Worm (Caenorhabditis elegans) whole organism, mixed stage, embryonic: ENCODE measurements around the gene C40H1.3.

Experiments used
- bed-3 ChIP-seq: fragments of 200-800 bp; sonication (Bioruptor generic); optimal IDR thresholded peaks from 3 replicates; lab custom pipeline; 2018; ENCODE audit warnings: mild to moderate bottlenecking, missing genetic modification characterization, moderate library complexity, missing compliant biosample characterization
- blmp-1 ChIP-seq: fragments of 150-350 bp; optimal IDR thresholded peaks from 2 replicates; lab custom pipeline; 2014; ENCODE audit warnings: missing biosample characterization, missing genetic modification characterization
- ceh-39 ChIP-seq: fragments of 150-350 bp; optimal IDR thresholded peaks from 2 replicates; lab custom pipeline; 2014; ENCODE audit warnings: missing biosample characterization, missing genetic modification characterization
- ceh-43 ChIP-seq: fragments of 200-800 bp; sonication (Bioruptor generic); optimal IDR thresholded peaks from 2 replicates; lab custom pipeline; 2018; ENCODE audit warnings: mild to moderate bottlenecking, missing genetic modification characterization, moderate library complexity, missing compliant biosample characterization
- ceh-83 ChIP-seq: fragments of 200-800 bp; sonication (Bioruptor generic); optimal IDR thresholded peaks from 2 replicates; lab custom pipeline; 2018; ENCODE audit warnings: mild to moderate bottlenecking, missing genetic modification characterization, missing compliant biosample characterization
- ces-1 ChIP-seq: fragments of 150-350 bp; optimal IDR thresholded peaks from 2 replicates; lab custom pipeline; 2014; ENCODE audit warnings: missing biosample characterization, missing genetic modification reagents, missing genetic modification characterization
- cnd-1 ChIP-seq: fragments of 200-800 bp; sonication (Bioruptor generic); optimal IDR thresholded peaks from 2 replicates; lab custom pipeline; 2018; ENCODE audit warnings: mild to moderate bottlenecking, missing genetic modification characterization, missing compliant biosample characterization
- elt-1 ChIP-seq: sonication (generic microtip); optimal IDR thresholded peaks from 2 replicates; lab custom pipeline; 2017; ENCODE audit warnings: missing genetic modification characterization, mild to moderate bottlenecking, missing compliant biosample characterization, antibody characterized with exemption, moderate library complexity, borderline replicate concordance; ENCODE audit not compliant: insufficient read depth
- elt-3 ChIP-seq: fragments of 150-350 bp; optimal IDR thresholded peaks from 2 replicates; lab custom pipeline; 2014; ENCODE audit warnings: missing biosample characterization, missing genetic modification characterization
- flh-1 ChIP-seq: fragments of 200-800 bp; sonication (Bioruptor generic); optimal IDR thresholded peaks from 2 replicates; lab custom pipeline; 2018; ENCODE audit warnings: mild to moderate bottlenecking, missing genetic modification characterization, moderate library complexity, missing compliant biosample characterization
- ham-2 ChIP-seq: fragments of 200-800 bp; sonication (Bioruptor generic); optimal IDR thresholded peaks from 2 replicates; lab custom pipeline; 2018; ENCODE audit warnings: mild to moderate bottlenecking, missing genetic modification characterization, missing compliant biosample characterization
- hlh-1 ChIP-seq: fragments of 150-350 bp; optimal IDR thresholded peaks from 2 replicates; lab custom pipeline; 2014; ENCODE audit warnings: missing biosample characterization, missing genetic modification reagents, missing genetic modification characterization
- lin-13 ChIP-seq: fragments of 150-350 bp; optimal IDR thresholded peaks from 2 replicates; lab custom pipeline; 2014; ENCODE audit warnings: missing biosample characterization, missing genetic modification characterization
- lin-32 ChIP-seq: fragments of 200-800 bp; sonication (Bioruptor generic); optimal IDR thresholded peaks from 2 replicates; lab custom pipeline; 2018; ENCODE audit warnings: mild to moderate bottlenecking, missing genetic modification characterization, missing compliant biosample characterization
- lsy-2 ChIP-seq: fragments of 150-350 bp; optimal IDR thresholded peaks from 2 replicates; lab custom pipeline; 2014; ENCODE audit warnings: missing biosample characterization, missing genetic modification characterization
- mab-5 ChIP-seq: fragments of 150-350 bp; optimal IDR thresholded peaks from 2 replicates; lab custom pipeline; 2014; ENCODE audit warnings: missing biosample characterization, missing genetic modification characterization
- mls-2 ChIP-seq: sonication (generic microtip); optimal IDR thresholded peaks from 2 replicates; lab custom pipeline; 2016; ENCODE audit warnings: mild to moderate bottlenecking, missing genetic modification characterization, moderate library complexity, missing compliant biosample characterization
- nhr-12 ChIP-seq: fragments of 150-350 bp; optimal IDR thresholded peaks from 2 replicates; lab custom pipeline; 2014; ENCODE audit warnings: missing biosample characterization, missing genetic modification characterization
- nhr-2 ChIP-seq: fragments of 150-350 bp; optimal IDR thresholded peaks from 2 replicates; lab custom pipeline; 2014; ENCODE audit warnings: missing biosample characterization, missing genetic modification characterization
- nhr-237 ChIP-seq: fragments of 150-350 bp; optimal IDR thresholded peaks from 2 replicates; lab custom pipeline; 2014; ENCODE audit warnings: missing biosample characterization, missing genetic modification characterization
- nhr-28 ChIP-seq: fragments of 150-350 bp; optimal IDR thresholded peaks from 2 replicates; lab custom pipeline; 2014; ENCODE audit warnings: missing biosample characterization, missing genetic modification characterization
- nhr-76 ChIP-seq: sonication (generic microtip); optimal IDR thresholded peaks from 2 replicates; lab custom pipeline; 2017; ENCODE audit warnings: missing biosample characterization, missing genetic modification characterization
- pha-4 ChIP-seq: fragments of 150-350 bp; optimal IDR thresholded peaks from 2 replicates; lab custom pipeline; 2018; ENCODE audit warnings: missing biosample characterization, missing genetic modification reagents, missing genetic modification characterization
- sem-2 ChIP-seq: fragments of 200-800 bp; sonication (Bioruptor generic); optimal IDR thresholded peaks from 2 replicates; lab custom pipeline; 2018; ENCODE audit warnings: mild to moderate bottlenecking, missing genetic modification characterization, missing compliant biosample characterization
- snpc-4 ChIP-seq: fragments of 150-350 bp; optimal IDR thresholded peaks from 2 replicates; lab custom pipeline; 2014; ENCODE audit warnings: missing biosample characterization, missing genetic modification characterization
- sptf-1 ChIP-seq: sonication (generic microtip); optimal IDR thresholded peaks from 2 replicates; lab custom pipeline; 2017; ENCODE audit warnings: mild to moderate bottlenecking, missing genetic modification characterization, moderate library complexity, missing compliant biosample characterization
- tbx-8 ChIP-seq: fragments of 200-800 bp; sonication (Bioruptor generic); optimal IDR thresholded peaks from 2 replicates; lab custom pipeline; 2018; ENCODE audit warnings: mild to moderate bottlenecking, missing genetic modification characterization, moderate library complexity, missing compliant biosample characterization
- unc-120 ChIP-seq: sonication (generic microtip); optimal IDR thresholded peaks from 2 replicates; lab custom pipeline; 2017; ENCODE audit warnings: missing genetic modification characterization, missing compliant biosample characterization; ENCODE audit not compliant: poor library complexity, severe bottlenecking
- unc-39 ChIP-seq: fragments of 150-350 bp; optimal IDR thresholded peaks from 2 replicates; lab custom pipeline; 2014; ENCODE audit warnings: missing biosample characterization, missing genetic modification characterization
- unc-62 ChIP-seq: fragments of 150-350 bp; optimal IDR thresholded peaks from 2 replicates; lab custom pipeline; 2014; ENCODE audit warnings: missing biosample characterization, missing genetic modification reagents, missing genetic modification characterization
- zip-8 ChIP-seq: fragments of 150-350 bp; optimal IDR thresholded peaks from 2 replicates; lab custom pipeline; 2014; ENCODE audit warnings: missing biosample characterization, missing genetic modification characterization

C40H1.3 gene

ce11 chrIII:9340025-9340424, 10.9 kb upstream of the C40H1.3 start:
- TF ChIP-seq unc-39 (tag; lab: Kevin White, UChicago): no peak
- TF ChIP-seq zip-8 (tag; lab: Kevin White, UChicago): no peak
- TF ChIP-seq blmp-1 (tag; lab: Kevin White, UChicago): no peak
- no peak for TF ChIP-seq nhr-237 (tag; lab: Kevin White, UChicago)
- TF ChIP-seq cnd-1: no peak
- TF ChIP-seq lin-13 (tag; lab: Kevin White, UChicago): no peak
- no peak for TF ChIP-seq snpc-4 (tag; lab: Kevin White, UChicago)
- no peak for TF ChIP-seq lsy-2 (tag; lab: Kevin White, UChicago)
- no peak for TF ChIP-seq unc-120 (tag; lab: Kevin White, UChicago)

- TF ChIP-seq unc-62: no peak
- no peak for TF ChIP-seq sptf-1 (tag; lab: Kevin White, UChicago)
- no peak for TF ChIP-seq mls-2
- TF ChIP-seq ham-2 (GFP tag; lab: Kevin White, UChicago): no peak
- no peak for TF ChIP-seq ceh-43 (GFP tag; lab: Kevin White, UChicago)
- no peak for TF ChIP-seq lin-32 (GFP tag; lab: Kevin White, UChicago)
- TF ChIP-seq mab-5 (tag; lab: Kevin White, UChicago): no peak
- TF ChIP-seq lin-13 (tag; lab: Kevin White, UChicago): no peak
- no peak for TF ChIP-seq ces-1
- no peak for TF ChIP-seq elt-1 (tag; lab: Kevin White, UChicago)
- no peak for TF ChIP-seq ceh-39 (tag; lab: Kevin White, UChicago)
- TF ChIP-seq nhr-2 (tag; lab: Kevin White, UChicago): no peak
- TF ChIP-seq pha-4 (tag; lab: Kevin White, UChicago): no peak
- TF ChIP-seq sem-2 (GFP tag; lab: Kevin White, UChicago): no peak
Observed at ce11 chrIII:9337968-9338367, 8.8 kb upstream of the C40H1.3 start.

ce11 chrIII:9336807-9337206, 7.6 kb upstream of the C40H1.3 start:
- TF ChIP-seq unc-39 (tag; lab: Kevin White, UChicago): no peak
- TF ChIP-seq lsy-2 (tag; lab: Kevin White, UChicago): no peak
- no peak for TF ChIP-seq nhr-2 (tag; lab: Kevin White, UChicago)
- no peak for TF ChIP-seq unc-120 (tag; lab: Kevin White, UChicago)
- TF ChIP-seq tbx-8 (GFP tag; lab: Kevin White, UChicago): no peak
- TF ChIP-seq ceh-83 (GFP tag; lab: Kevin White, UChicago): no peak
- no peak for TF ChIP-seq lin-32 (GFP tag; lab: Kevin White, UChicago)
- TF ChIP-seq zip-8 (tag; lab: Kevin White, UChicago): no peak
- TF ChIP-seq ces-1: no peak
- TF ChIP-seq hlh-1 (tag; lab: Kevin White, UChicago): no peak
- no peak for TF ChIP-seq nhr-12 (tag; lab: Kevin White, UChicago)
- TF ChIP-seq nhr-237 (tag; lab: Kevin White, UChicago): no peak
- no peak for TF ChIP-seq ham-2 (GFP tag; lab: Kevin White, UChicago)
- TF ChIP-seq nhr-76 (tag; lab: Kevin White, UChicago): no peak
- TF ChIP-seq pha-4 (tag; lab: Kevin White, UChicago): no peak
- no peak for TF ChIP-seq mab-5 (tag; lab: Kevin White, UChicago)

ce11 chrIII:9335076-9335475, 5.9 kb upstream of the C40H1.3 start:
- peak; percentile 15 for TF ChIP-seq ham-2 (GFP tag; lab: Kevin White, UChicago)
- peak; percentile 16 for TF ChIP-seq blmp-1 (tag; lab: Kevin White, UChicago)
- TF ChIP-seq elt-3: no peak

ce11 chrIII:9334174-9334573, 5.0 kb upstream of the C40H1.3 start, which contains the start of gene elo-4:
TSS of gene elo-4 (minus strand) at chrIII:9334274.
- TF ChIP-seq sptf-1 (tag; lab: Kevin White, UChicago): no peak
- no peak for TF ChIP-seq nhr-28 (tag; lab: Kevin White, UChicago)
- no peak for TF ChIP-seq mab-5 (tag; lab: Kevin White, UChicago)
- no peak for TF ChIP-seq ceh-39 (tag; lab: Kevin White, UChicago)
- TF ChIP-seq zip-8 (tag; lab: Kevin White, UChicago): no peak
- TF ChIP-seq mls-2: no peak
- TF ChIP-seq ces-1: no peak
- TF ChIP-seq bed-3 (GFP tag; lab: Kevin White, UChicago): no peak
- TF ChIP-seq unc-62: no peak
- no peak for TF ChIP-seq flh-1 (GFP tag; lab: Kevin White, UChicago)
- no peak for TF ChIP-seq nhr-12 (tag; lab: Kevin White, UChicago)
- TF ChIP-seq ceh-43 (GFP tag; lab: Kevin White, UChicago): no peak
- TF ChIP-seq hlh-1 (tag; lab: Kevin White, UChicago): no peak
- TF ChIP-seq pha-4 (tag; lab: Kevin White, UChicago): no peak
- no peak for TF ChIP-seq lsy-2 (tag; lab: Kevin White, UChicago)
